Worm (Caenorhabditis elegans) whole organism, midembryonic: Measurements from ENCODE around the gene C16C8.21.

ENCODE experiments used
- T22C8.4 ChIP-seq: fragments of 200-800 bp; sonication (Bioruptor generic); IDR thresholded peaks from 2 replicates; pipeline ENCODE4 v1.3.6; 2022; ENCODE audit warnings: missing genetic modification characterization, missing compliant biosample characterization
- cog-1 ChIP-seq: sonication (generic microtip); optimal IDR thresholded peaks from 2 replicates; lab custom pipeline; 2016; ENCODE audit warnings: missing genetic modification characterization, missing compliant biosample characterization
- flt-1 ChIP-seq: fragments of 200-800 bp; sonication (Bioruptor generic); IDR thresholded peaks from 2 replicates; pipeline ENCODE4 v1.3.6; 2022; ENCODE audit warnings: missing genetic modification characterization, missing compliant biosample characterization
- klf-2 ChIP-seq: fragments of 200-800 bp; sonication (Bioruptor generic); conservative IDR thresholded peaks from 2 replicates; pipeline ENCODE4 v1.3.6; 2022; ENCODE audit warnings: missing genetic modification reagents, missing genetic modification characterization, missing compliant biosample characterization
- med-1 ChIP-seq: sonication (generic microtip); optimal IDR thresholded peaks from 2 replicates; lab custom pipeline; 2017; ENCODE audit warnings: missing genetic modification characterization, mild to moderate bottlenecking, missing compliant biosample characterization, antibody characterized with exemption, missing genetic modification reagents; ENCODE audit not compliant: insufficient read depth
- ref-1 ChIP-seq: fragments of 200-800 bp; sonication (Bioruptor generic); conservative IDR thresholded peaks from 2 replicates; pipeline ENCODE4 v1.3.6; 2022; ENCODE audit warnings: missing genetic modification reagents, missing genetic modification characterization, missing compliant biosample characterization
- tab-1 ChIP-seq: fragments of 200-800 bp; sonication (Bioruptor generic); IDR thresholded peaks from 2 replicates; pipeline ENCODE4 v1.3.6; 2022; ENCODE audit warnings: missing genetic modification characterization, missing compliant biosample characterization
- ztf-23 ChIP-seq: fragments of 200-800 bp; sonication (Bioruptor generic); IDR thresholded peaks from 2 replicates; pipeline ENCODE4 v1.3.6; 2022; ENCODE audit warnings: missing genetic modification reagents, missing genetic modification characterization, missing compliant biosample characterization
- ztf-29 ChIP-seq: fragments of 200-800 bp; sonication (Bioruptor generic); IDR thresholded peaks from 2 replicates; pipeline ENCODE4 v1.3.6; 2022; ENCODE audit warnings: missing genetic modification reagents, missing genetic modification characterization, missing compliant biosample characterization

DNA sequence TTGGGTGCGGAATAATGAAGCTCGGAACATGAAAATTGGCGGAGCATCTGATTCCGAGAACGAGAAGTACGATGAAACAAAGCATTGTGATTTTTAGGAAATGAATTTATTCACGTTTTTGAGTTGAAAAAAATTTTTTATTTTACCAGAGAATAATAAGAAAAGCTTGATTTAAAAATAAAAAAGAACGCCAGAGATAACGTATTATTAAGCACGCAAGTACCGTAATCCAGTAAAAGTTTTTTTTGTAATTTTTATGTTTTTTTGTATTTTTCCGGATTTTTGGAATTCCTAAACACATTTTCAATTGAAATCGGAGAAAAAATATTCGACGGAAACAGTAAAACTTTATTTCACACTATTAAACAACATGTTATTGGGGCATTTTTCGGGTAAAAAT lies 4.9 kb upstream of the C16C8.21 start, which contains the start of gene C16C8.22:
- TF ChIP-seq klf-2 (GFP tag; lab: Robert Waterston, UW) (no peak), ztf-23 (GFP tag; lab: Robert Waterston, UW) (no peak), cog-1 (no peak), ztf-29 (no peak), tab-1 (no peak), flt-1 (GFP tag; lab: Robert Waterston, UW) (no peak), med-1 (GFP tag; lab: Kevin White, UChicago) (no peak), ref-1 (no peak), T22C8.4 (no peak)
